Worm (Caenorhabditis elegans) whole organism, late embryonic: ENCODE data around the gene str-94.
A peak's percentile ranks its signal among the peaks of the same experiment; 100 is the strongest.

ENCODE experiments used
- C08G9.2 ChIP-seq: sonication (generic microtip); optimal IDR thresholded peaks from 2 replicates; lab custom pipeline; 2016; ENCODE audit warnings: mild to moderate bottlenecking, missing genetic modification characterization, moderate library complexity, missing compliant biosample characterization
- C38D4.7 ChIP-seq: fragments of 200-800 bp; sonication (Bioruptor generic); optimal IDR thresholded peaks from 2 replicates; lab custom pipeline; 2018; ENCODE audit warnings: mild to moderate bottlenecking, missing genetic modification characterization, moderate library complexity, missing compliant biosample characterization
- K02D7.2 ChIP-seq: sonication (generic microtip); optimal IDR thresholded peaks from 2 replicates; lab custom pipeline; 2017; ENCODE audit warnings: mild to moderate bottlenecking, missing genetic modification characterization, missing compliant biosample characterization
- K09A11.1 ChIP-seq: sonication (generic microtip); optimal IDR thresholded peaks from 2 replicates; lab custom pipeline; 2017; ENCODE audit warnings: antibody characterized with exemption, mild to moderate bottlenecking, missing genetic modification characterization, missing compliant biosample characterization; ENCODE audit not compliant: insufficient read depth
- ceh-19 ChIP-seq: fragments of 200-800 bp; sonication (Bioruptor generic); optimal IDR thresholded peaks from 2 replicates; lab custom pipeline; 2018; ENCODE audit warnings: mild to moderate bottlenecking, missing genetic modification characterization, missing compliant biosample characterization
- ceh-2 ChIP-seq: sonication (generic microtip); optimal IDR thresholded peaks from 2 replicates; lab custom pipeline; 2016; ENCODE audit warnings: missing genotype, missing genetic modification characterization, missing compliant biosample characterization
- ceh-22 ChIP-seq: sonication (generic microtip); optimal IDR thresholded peaks from 2 replicates; lab custom pipeline; 2017; ENCODE audit warnings: missing biosample characterization, missing genetic modification characterization
- ceh-30 ChIP-seq: fragments of 150-350 bp; optimal IDR thresholded peaks from 2 replicates; lab custom pipeline; 2014; ENCODE audit warnings: missing biosample characterization, missing genetic modification characterization
- ceh-31 ChIP-seq: sonication (generic microtip); optimal IDR thresholded peaks from 2 replicates; lab custom pipeline; 2016; ENCODE audit warnings: missing genetic modification characterization, missing compliant biosample characterization
- ceh-34 ChIP-seq: sonication (generic microtip); optimal IDR thresholded peaks from 2 replicates; lab custom pipeline; 2016; ENCODE audit warnings: mild to moderate bottlenecking, missing genetic modification characterization, missing compliant biosample characterization
- ceh-45 ChIP-seq: fragments of 200-800 bp; sonication (Bioruptor generic); IDR thresholded peaks from 2 replicates; pipeline ENCODE4 v1.3.6; 2022; ENCODE audit warnings: missing genetic modification reagents, missing genetic modification characterization, missing compliant biosample characterization
- ceh-48 ChIP-seq: sonication (generic microtip); optimal IDR thresholded peaks from 2 replicates; lab custom pipeline; 2016; ENCODE audit warnings: missing genetic modification characterization, inconsistent platforms, missing compliant biosample characterization
- che-1 ChIP-seq: sonication (generic microtip); optimal IDR thresholded peaks from 2 replicates; lab custom pipeline; 2016; ENCODE audit warnings: mild to moderate bottlenecking, missing genetic modification characterization, missing compliant biosample characterization
- dmd-4 ChIP-seq: sonication (generic microtip); optimal IDR thresholded peaks from 2 replicates; lab custom pipeline; 2016; ENCODE audit warnings: borderline replicate concordance, missing genetic modification characterization, missing compliant biosample characterization
- dve-1 ChIP-seq: sonication (generic microtip); optimal IDR thresholded peaks from 2 replicates; lab custom pipeline; 2017; ENCODE audit warnings: antibody characterized with exemption, mild to moderate bottlenecking, missing genetic modification characterization, missing compliant biosample characterization
- elt-2 ChIP-seq: sonication (generic microtip); optimal IDR thresholded peaks from 2 replicates; lab custom pipeline; 2016; ENCODE audit warnings: missing genetic modification reagents, missing genetic modification characterization, missing compliant biosample characterization
- eyg-1 ChIP-seq: sonication (generic microtip); optimal IDR thresholded peaks from 2 replicates; lab custom pipeline; 2016; ENCODE audit warnings: missing genotype, missing genetic modification characterization, missing compliant biosample characterization
- fax-1 ChIP-seq: sonication (generic microtip); optimal IDR thresholded peaks from 2 replicates; lab custom pipeline; 2016; ENCODE audit warnings: missing genotype, missing genetic modification characterization, missing compliant biosample characterization
- fkh-10 ChIP-seq: fragments of 150-350 bp; optimal IDR thresholded peaks from 2 replicates; lab custom pipeline; 2014; ENCODE audit warnings: missing biosample characterization, missing genetic modification reagents, missing genetic modification characterization
- fkh-6 ChIP-seq: sonication (generic microtip); optimal IDR thresholded peaks from 2 replicates; lab custom pipeline; 2016; ENCODE audit warnings: missing genetic modification characterization, missing compliant biosample characterization
- hlh-13 ChIP-seq: fragments of 200-800 bp; sonication (Bioruptor generic); optimal IDR thresholded peaks from 2 replicates; lab custom pipeline; 2018; ENCODE audit warnings: mild to moderate bottlenecking, missing genetic modification characterization, missing compliant biosample characterization
- hlh-15 ChIP-seq: sonication (generic microtip); optimal IDR thresholded peaks from 2 replicates; lab custom pipeline; 2016; ENCODE audit warnings: missing genetic modification characterization, missing compliant biosample characterization
- hlh-30 ChIP-seq: sonication (generic microtip); optimal IDR thresholded peaks from 2 replicates; lab custom pipeline; 2017; ENCODE audit warnings: antibody characterized with exemption, missing genetic modification characterization, missing compliant biosample characterization; ENCODE audit not compliant: insufficient read depth
- hlh-6 ChIP-seq: sonication (generic microtip); optimal IDR thresholded peaks from 2 replicates; lab custom pipeline; 2016; ENCODE audit warnings: missing genotype, missing genetic modification characterization, missing compliant biosample characterization
- madf-2 ChIP-seq: sonication (generic microtip); optimal IDR thresholded peaks from 2 replicates; lab custom pipeline; 2017; ENCODE audit warnings: missing genetic modification characterization, missing compliant biosample characterization
- mec-3 ChIP-seq: sonication (generic microtip); optimal IDR thresholded peaks from 2 replicates; lab custom pipeline; 2016; ENCODE audit warnings: borderline replicate concordance, missing genetic modification characterization, missing compliant biosample characterization
- nfya-1 ChIP-seq: sonication (generic microtip); optimal IDR thresholded peaks from 2 replicates; lab custom pipeline; 2017; ENCODE audit warnings: missing genetic modification characterization, mild to moderate bottlenecking, missing compliant biosample characterization, antibody characterized with exemption, moderate library complexity
- nhr-11 ChIP-seq: fragments of 150-350 bp; optimal IDR thresholded peaks from 2 replicates; lab custom pipeline; 2014; ENCODE audit warnings: missing biosample characterization, missing genetic modification characterization
- odd-2 ChIP-seq: sonication (generic microtip); optimal IDR thresholded peaks from 2 replicates; lab custom pipeline; 2017; ENCODE audit warnings: antibody characterized with exemption, mild to moderate bottlenecking, missing genetic modification characterization, missing compliant biosample characterization
- pqm-1 ChIP-seq: sonication (generic microtip); optimal IDR thresholded peaks from 2 replicates; lab custom pipeline; 2016; ENCODE audit warnings: missing genetic modification characterization, missing compliant biosample characterization
- ref-2 ChIP-seq: sonication (generic microtip); optimal IDR thresholded peaks from 2 replicates; lab custom pipeline; 2016; ENCODE audit warnings: missing genetic modification characterization, missing compliant biosample characterization
- rnt-1 ChIP-seq: sonication (generic microtip); optimal IDR thresholded peaks from 2 replicates; lab custom pipeline; 2016; ENCODE audit warnings: missing genetic modification characterization, missing compliant biosample characterization
- sox-4 ChIP-seq: sonication (generic microtip); optimal IDR thresholded peaks from 2 replicates; lab custom pipeline; 2017; ENCODE audit warnings: mild to moderate bottlenecking, missing genetic modification characterization, inconsistent platforms, missing compliant biosample characterization
- tbx-2 ChIP-seq: sonication (generic microtip); optimal IDR thresholded peaks from 2 replicates; lab custom pipeline; 2016; ENCODE audit warnings: missing genetic modification characterization, missing compliant biosample characterization
- ttx-3 ChIP-seq: sonication (generic microtip); optimal IDR thresholded peaks from 2 replicates; lab custom pipeline; 2016; ENCODE audit warnings: missing genetic modification reagents, missing genetic modification characterization, missing compliant biosample characterization
- unc-3 ChIP-seq, 2 experiments: fragments of 200-800 bp in 1 of 2; sonication (Bioruptor generic) in 1 of 2; sonication (generic microtip) in 1 of 2; conservative IDR thresholded peaks in 1 of 2; optimal IDR thresholded peaks in 1 of 2; 2 replicates each; pipeline versions ENCODE4 v1.3.6 to Lab custom; 2016 to 2022; ENCODE audit warnings: missing compliant biosample characterization in 2 of 2, missing genetic modification characterization in 2 of 2, missing genetic modification reagents in 1 of 2
- unc-42 ChIP-seq: sonication (generic microtip); optimal IDR thresholded peaks from 2 replicates; lab custom pipeline; 2016; ENCODE audit warnings: missing genotype, missing genetic modification characterization, missing compliant biosample characterization
- unc-55 ChIP-seq: sonication (generic microtip); optimal IDR thresholded peaks from 2 replicates; lab custom pipeline; 2017; ENCODE audit warnings: missing biosample characterization, missing genetic modification reagents, missing genetic modification characterization
- zip-5 ChIP-seq: sonication (generic microtip); optimal IDR thresholded peaks from 2 replicates; lab custom pipeline; 2016; ENCODE audit warnings: missing genetic modification characterization, missing compliant biosample characterization

str-94 gene

DNA sequence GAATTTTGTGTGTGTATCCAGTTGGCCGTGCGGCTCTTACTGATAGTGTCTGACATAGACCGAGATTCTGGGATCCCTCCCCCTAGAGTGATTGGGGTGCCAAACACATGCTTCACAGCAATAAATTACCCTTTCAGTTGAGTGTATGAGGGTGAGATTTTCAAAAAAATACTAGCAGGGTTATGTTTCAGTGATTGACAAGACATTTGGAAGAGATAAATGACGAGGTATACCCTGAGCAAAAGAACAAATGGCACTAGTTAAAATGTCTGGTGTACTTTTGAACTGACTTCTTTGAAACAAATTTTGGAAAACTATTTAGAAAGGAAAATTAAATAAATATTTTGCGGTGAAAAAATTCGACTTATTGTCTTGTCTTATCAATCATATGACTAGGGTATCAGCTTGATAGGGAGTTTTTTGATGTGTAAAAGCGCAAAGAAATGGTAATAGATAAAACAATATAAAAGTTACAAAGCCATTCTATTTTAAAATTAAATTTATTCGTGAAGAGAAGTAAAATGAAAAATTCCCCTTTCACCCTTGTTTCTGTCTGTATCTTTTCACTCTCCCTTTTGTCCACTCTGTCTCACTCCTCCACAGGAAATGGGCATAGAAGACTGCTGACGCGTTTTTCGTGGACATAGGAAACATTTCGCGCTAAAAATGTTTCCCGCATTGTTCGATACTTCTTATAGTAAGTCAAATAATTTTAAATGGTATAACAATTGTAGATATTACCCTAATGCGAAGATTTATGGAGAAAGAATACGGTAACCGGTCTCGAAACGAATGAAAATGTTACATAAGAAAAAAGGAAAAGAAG is 5.7 kb downstream of the str-94 start, which contains the start of gene glo-4:
glo-4 (minus strand) TSS at position 51 of the 826 bp plus-strand sequence.
- TF ChIP-seq zip-5 (tag; lab: Kevin White, UChicago) (no peak), ceh-31 (tag; lab: Kevin White, UChicago) (peak; percentile 30), unc-55 (no peak), hlh-30 (tag; lab: Kevin White, UChicago) (no peak), unc-42 (tag; lab: Kevin White, UChicago) (peak; percentile 76), odd-2 (tag; lab: Kevin White, UChicago) (no peak), sox-4 (tag; lab: Kevin White, UChicago) (no peak), hlh-15 (tag; lab: Kevin White, UChicago) (no peak), nhr-11 (tag; lab: Kevin White, UChicago) (no peak), ceh-2 (tag; lab: Kevin White, UChicago) (no peak), madf-2 (tag; lab: Kevin White, UChicago) (no peak), eyg-1 (tag; lab: Kevin White, UChicago) (no peak), ceh-30 (tag; lab: Kevin White, UChicago) (peak; percentile 57), fkh-6 (no peak), C38D4.7 (no peak), ceh-22 (tag; lab: Kevin White, UChicago) (no peak), elt-2 (tag; lab: Kevin White, UChicago) (no peak), nfya-1 (tag; lab: Kevin White, UChicago) (peak; percentile 58), fkh-10 (GFP tag; lab: Kevin White, UChicago) (no peak), hlh-13 (no peak), che-1 (tag; lab: Kevin White, UChicago) (no peak)

DNA sequence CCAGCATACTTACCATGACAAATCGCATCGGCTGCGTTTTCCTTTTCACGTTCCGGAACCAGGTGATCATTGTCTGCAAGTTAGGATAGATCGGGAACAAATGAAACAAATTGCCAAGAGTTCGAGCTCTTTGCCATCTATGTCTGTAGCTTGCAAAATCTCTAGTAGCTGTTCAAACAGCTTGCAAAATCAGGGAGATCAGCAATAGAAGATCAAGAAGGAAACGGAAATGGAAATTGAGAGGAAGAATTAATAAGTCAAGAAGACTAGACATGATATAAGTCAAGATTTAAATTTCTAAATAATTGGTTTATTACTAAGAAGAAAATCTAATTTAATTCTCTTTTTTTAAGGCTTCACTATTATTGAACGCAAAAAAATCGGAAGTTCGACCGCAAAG is 16.8 kb downstream of the str-94 start, which contains the start of gene F07C3.3:
F07C3.3 (minus strand) TSS at position 101 of the 400 bp plus-strand sequence.
- no peak for TF ChIP-seq C08G9.2 (tag; lab: Kevin White, UChicago)
- no peak for TF ChIP-seq fax-1 (tag; lab: Kevin White, UChicago)
- TF ChIP-seq dmd-4 (tag; lab: Kevin White, UChicago) = no peak
- no peak for TF ChIP-seq ceh-30 (tag; lab: Kevin White, UChicago)
- TF ChIP-seq hlh-6 (tag; lab: Kevin White, UChicago) = no peak
- TF ChIP-seq ceh-34 (tag; lab: Kevin White, UChicago) = no peak
- TF ChIP-seq K02D7.2 = no peak
- no peak for TF ChIP-seq unc-42 (tag; lab: Kevin White, UChicago)
- TF ChIP-seq mec-3 = no peak
- TF ChIP-seq dve-1 = no peak
- TF ChIP-seq nfya-1 (tag; lab: Kevin White, UChicago) = no peak
- no peak for TF ChIP-seq unc-3 (GFP tag; conservative IDR thresholded peaks at IDR 0.05; lab: Robert Waterston, UW)
- no peak for TF ChIP-seq unc-3 (tag; optimal IDR thresholded peaks at IDR 0.05; lab: Kevin White, UChicago)
- no peak for TF ChIP-seq che-1 (tag; lab: Kevin White, UChicago)
- TF ChIP-seq rnt-1 (tag; lab: Kevin White, UChicago) = no peak
- no peak for TF ChIP-seq ceh-48

ce11 chrV:9225675-9226144 is 23.4 kb downstream of the str-94 start, which contains the start of gene F07C3.2:
TSS of gene F07C3.2 (plus strand) at chrV:9226094.
- TF ChIP-seq ceh-48 = peak; percentile 30
- peak; percentile 61 for TF ChIP-seq unc-42 (tag; lab: Kevin White, UChicago)
- TF ChIP-seq ceh-34 (tag; lab: Kevin White, UChicago) = no peak
- no peak for TF ChIP-seq madf-2 (tag; lab: Kevin White, UChicago)
- TF ChIP-seq K09A11.1 (tag; lab: Kevin White, UChicago) = no peak
- TF ChIP-seq hlh-6 (tag; lab: Kevin White, UChicago) = no peak
- TF ChIP-seq ref-2 (tag; lab: Kevin White, UChicago) = no peak
- no peak for TF ChIP-seq tbx-2 (tag; lab: Kevin White, UChicago)
- TF ChIP-seq pqm-1 (tag; lab: Kevin White, UChicago) = no peak
- TF ChIP-seq ceh-31 (tag; lab: Kevin White, UChicago) = peak; percentile 56
- no peak for TF ChIP-seq ttx-3 (tag; lab: Kevin White, UChicago)
- no peak for TF ChIP-seq ceh-45
- TF ChIP-seq ceh-19 (GFP tag; lab: Kevin White, UChicago) = no peak
